Worm (Caenorhabditis elegans) whole organism, late embryonic: ENCODE data around the gene Y119D3B.21.

Source experiments
- K02D7.2 ChIP-seq: sonication (generic microtip); optimal IDR thresholded peaks from 2 replicates; lab custom pipeline; 2017; ENCODE audit warnings: mild to moderate bottlenecking, missing genetic modification characterization, missing compliant biosample characterization
- T23F11.4 ChIP-seq: fragments of 200-800 bp; sonication (Bioruptor generic); optimal IDR thresholded peaks from 2 replicates; lab custom pipeline; 2018; ENCODE audit warnings: mild to moderate bottlenecking, missing genetic modification characterization, missing compliant biosample characterization
- Y22D7AL.16 ChIP-seq: sonication (generic microtip); optimal IDR thresholded peaks from 2 replicates; lab custom pipeline; 2016; ENCODE audit warnings: missing genetic modification characterization, missing compliant biosample characterization
- ahr-1 ChIP-seq: sonication (generic microtip); optimal IDR thresholded peaks from 2 replicates; lab custom pipeline; 2016; ENCODE audit warnings: missing genetic modification characterization, missing compliant biosample characterization
- ceh-14 ChIP-seq: sonication (generic microtip); optimal IDR thresholded peaks from 2 replicates; lab custom pipeline; 2016; ENCODE audit warnings: missing genotype, missing genetic modification characterization, missing compliant biosample characterization
- ceh-18 ChIP-seq: sonication (generic microtip); optimal IDR thresholded peaks from 2 replicates; lab custom pipeline; 2016; ENCODE audit warnings: missing genetic modification characterization, missing compliant biosample characterization
- ceh-2 ChIP-seq: sonication (generic microtip); optimal IDR thresholded peaks from 2 replicates; lab custom pipeline; 2016; ENCODE audit warnings: missing genotype, missing genetic modification characterization, missing compliant biosample characterization
- ceh-22 ChIP-seq: sonication (generic microtip); optimal IDR thresholded peaks from 2 replicates; lab custom pipeline; 2017; ENCODE audit warnings: missing biosample characterization, missing genetic modification characterization
- ceh-45 ChIP-seq: fragments of 200-800 bp; sonication (Bioruptor generic); IDR thresholded peaks from 2 replicates; pipeline ENCODE4 v1.3.6; 2022; ENCODE audit warnings: missing genetic modification reagents, missing genetic modification characterization, missing compliant biosample characterization
- ceh-6 ChIP-seq: fragments of 200-800 bp; sonication (Bioruptor generic); optimal IDR thresholded peaks from 2 replicates; lab custom pipeline; 2018; ENCODE audit warnings: mild to moderate bottlenecking, missing genetic modification characterization, missing compliant biosample characterization
- dmd-4 ChIP-seq: sonication (generic microtip); optimal IDR thresholded peaks from 2 replicates; lab custom pipeline; 2016; ENCODE audit warnings: borderline replicate concordance, missing genetic modification characterization, missing compliant biosample characterization
- elt-2 ChIP-seq: sonication (generic microtip); optimal IDR thresholded peaks from 2 replicates; lab custom pipeline; 2016; ENCODE audit warnings: missing genetic modification reagents, missing genetic modification characterization, missing compliant biosample characterization
- elt-4 ChIP-seq: sonication (generic microtip); optimal IDR thresholded peaks from 2 replicates; lab custom pipeline; 2016; ENCODE audit warnings: missing genetic modification characterization, missing compliant biosample characterization
- fax-1 ChIP-seq: sonication (generic microtip); optimal IDR thresholded peaks from 2 replicates; lab custom pipeline; 2016; ENCODE audit warnings: missing genotype, missing genetic modification characterization, missing compliant biosample characterization
- hlh-13 ChIP-seq: fragments of 200-800 bp; sonication (Bioruptor generic); optimal IDR thresholded peaks from 2 replicates; lab custom pipeline; 2018; ENCODE audit warnings: mild to moderate bottlenecking, missing genetic modification characterization, missing compliant biosample characterization
- hlh-30 ChIP-seq: sonication (generic microtip); optimal IDR thresholded peaks from 2 replicates; lab custom pipeline; 2017; ENCODE audit warnings: antibody characterized with exemption, missing genetic modification characterization, missing compliant biosample characterization; ENCODE audit not compliant: insufficient read depth
- hlh-6 ChIP-seq: sonication (generic microtip); optimal IDR thresholded peaks from 2 replicates; lab custom pipeline; 2016; ENCODE audit warnings: missing genotype, missing genetic modification characterization, missing compliant biosample characterization
- lim-6 ChIP-seq: sonication (generic microtip); optimal IDR thresholded peaks from 2 replicates; lab custom pipeline; 2016; ENCODE audit warnings: missing genetic modification characterization, missing compliant biosample characterization
- madf-2 ChIP-seq: sonication (generic microtip); optimal IDR thresholded peaks from 2 replicates; lab custom pipeline; 2017; ENCODE audit warnings: missing genetic modification characterization, missing compliant biosample characterization
- mec-3 ChIP-seq: sonication (generic microtip); optimal IDR thresholded peaks from 2 replicates; lab custom pipeline; 2016; ENCODE audit warnings: borderline replicate concordance, missing genetic modification characterization, missing compliant biosample characterization
- nfya-1 ChIP-seq: sonication (generic microtip); optimal IDR thresholded peaks from 2 replicates; lab custom pipeline; 2017; ENCODE audit warnings: missing genetic modification characterization, mild to moderate bottlenecking, missing compliant biosample characterization, antibody characterized with exemption, moderate library complexity
- nhr-11 ChIP-seq: fragments of 150-350 bp; optimal IDR thresholded peaks from 2 replicates; lab custom pipeline; 2014; ENCODE audit warnings: missing biosample characterization, missing genetic modification characterization
- pat-9 ChIP-seq: fragments of 200-800 bp; sonication (Bioruptor generic); optimal IDR thresholded peaks from 2 replicates; lab custom pipeline; 2018; ENCODE audit warnings: mild to moderate bottlenecking, missing genetic modification characterization, moderate library complexity, missing compliant biosample characterization
- ref-2 ChIP-seq: sonication (generic microtip); optimal IDR thresholded peaks from 2 replicates; lab custom pipeline; 2016; ENCODE audit warnings: missing genetic modification characterization, missing compliant biosample characterization
- rnt-1 ChIP-seq: sonication (generic microtip); optimal IDR thresholded peaks from 2 replicates; lab custom pipeline; 2016; ENCODE audit warnings: missing genetic modification characterization, missing compliant biosample characterization
- sdc-2 ChIP-seq: sonication (generic microtip); optimal IDR thresholded peaks from 2 replicates; lab custom pipeline; 2016; ENCODE audit warnings: missing genotype, missing genetic modification characterization, missing compliant biosample characterization
- sox-4 ChIP-seq: sonication (generic microtip); optimal IDR thresholded peaks from 2 replicates; lab custom pipeline; 2017; ENCODE audit warnings: mild to moderate bottlenecking, missing genetic modification characterization, inconsistent platforms, missing compliant biosample characterization
- syd-9 ChIP-seq: sonication (generic microtip); optimal IDR thresholded peaks from 2 replicates; lab custom pipeline; 2016; ENCODE audit warnings: mild to moderate bottlenecking, missing genetic modification characterization, moderate library complexity, missing compliant biosample characterization
- tbx-2 ChIP-seq: sonication (generic microtip); optimal IDR thresholded peaks from 2 replicates; lab custom pipeline; 2016; ENCODE audit warnings: missing genetic modification characterization, missing compliant biosample characterization
- unc-55 ChIP-seq: sonication (generic microtip); optimal IDR thresholded peaks from 2 replicates; lab custom pipeline; 2017; ENCODE audit warnings: missing biosample characterization, missing genetic modification reagents, missing genetic modification characterization
- unc-86 ChIP-seq: sonication (generic microtip); optimal IDR thresholded peaks from 2 replicates; lab custom pipeline; 2016; ENCODE audit warnings: missing genetic modification characterization, missing compliant biosample characterization
- zip-5 ChIP-seq: sonication (generic microtip); optimal IDR thresholded peaks from 2 replicates; lab custom pipeline; 2016; ENCODE audit warnings: missing genetic modification characterization, missing compliant biosample characterization

Gene Y119D3B.21

ce11 chrIII:1231186-1231585 is 16.4 kb downstream of the Y119D3B.21 start:
- peak; percentile 22 for TF ChIP-seq unc-55 (GFP tag; lab: Kevin White, UChicago)
- TF ChIP-seq hlh-30 (tag; lab: Kevin White, UChicago): no peak
- no peak for TF ChIP-seq dmd-4 (tag; lab: Kevin White, UChicago)
- no peak for TF ChIP-seq sdc-2 (tag; lab: Kevin White, UChicago)
- no peak for TF ChIP-seq ceh-18 (tag; lab: Kevin White, UChicago)

- peak; percentile 18 for TF ChIP-seq rnt-1 (tag; lab: Kevin White, UChicago)
- no peak for TF ChIP-seq ceh-45 (GFP tag; lab: Robert Waterston, UW)
- TF ChIP-seq, all 69 proteins: peak for 1
Measured at ce11 chrIII:1238704-1239103, 23.9 kb downstream of the Y119D3B.21 start, which contains the start of gene fbxa-61. Gene fbxa-61 (plus strand): TSS chrIII:1239048.

- TF ChIP-seq nfya-1 (tag; lab: Kevin White, UChicago) (peak; percentile 30), unc-86 (tag; lab: Kevin White, UChicago) (no peak)
- TF ChIP-seq, all 69 proteins: peak for 1
Measured at ce11 chrIII:1243199-1243598, 28.4 kb downstream of the Y119D3B.21 start, which contains the start of gene fbxa-63. Gene fbxa-63 (plus strand): TSS chrIII:1243508.

- TF ChIP-seq syd-9: no peak
- TF ChIP-seq sdc-2 (tag; lab: Kevin White, UChicago): no peak
- TF ChIP-seq nhr-11 (tag; lab: Kevin White, UChicago): no peak
- TF ChIP-seq ceh-22 (tag; lab: Kevin White, UChicago): no peak
- no peak for TF ChIP-seq T23F11.4
- TF ChIP-seq ahr-1 (tag; lab: Kevin White, UChicago): no peak
- no peak for TF ChIP-seq mec-3
- no peak for TF ChIP-seq fax-1 (tag; lab: Kevin White, UChicago)
- no peak for TF ChIP-seq hlh-13
- TF ChIP-seq madf-2 (tag; lab: Kevin White, UChicago): no peak
- TF ChIP-seq lim-6 (tag; lab: Kevin White, UChicago): no peak
- no peak for TF ChIP-seq tbx-2 (tag; lab: Kevin White, UChicago)
- no peak for TF ChIP-seq ceh-14
- TF ChIP-seq nfya-1 (tag; lab: Kevin White, UChicago): no peak
- no peak for TF ChIP-seq elt-4 (tag; lab: Kevin White, UChicago)
- no peak for TF ChIP-seq ceh-6 (GFP tag; lab: Kevin White, UChicago)
- TF ChIP-seq Y22D7AL.16 (tag; lab: Kevin White, UChicago): no peak
- TF ChIP-seq zip-5 (tag; lab: Kevin White, UChicago): no peak
Measured at ce11 chrIII:1248335-1248734, 33.5 kb downstream of the Y119D3B.21 start.

ce11 chrIII:1249111-1249583 is 34.3 kb downstream of the Y119D3B.21 start, which contains the start of the genes fbxa-76 and fbxa-77:
Gene fbxa-76 (minus strand): TSS chrIII:1249161.
Gene fbxa-77 (plus strand): TSS chrIII:1249475.
- TF ChIP-seq rnt-1 (tag; lab: Kevin White, UChicago) (no peak), ceh-2 (no peak), tbx-2 (tag; lab: Kevin White, UChicago) (no peak), T23F11.4 (no peak), K02D7.2 (tag; lab: Kevin White, UChicago) (no peak), hlh-6 (tag; lab: Kevin White, UChicago) (no peak), elt-2 (no peak), sox-4 (tag; lab: Kevin White, UChicago) (no peak), pat-9 (tag; lab: Kevin White, UChicago) (no peak), elt-4 (tag; lab: Kevin White, UChicago) (no peak), ceh-22 (tag; lab: Kevin White, UChicago) (no peak), syd-9 (no peak), ref-2 (no peak)
